Worm (Caenorhabditis elegans) whole organism, L4/young adult: Measurements from ENCODE around the gene ZK177.2.

ENCODE experiments used
- W03F9.2 ChIP-seq: fragments of 150-350 bp; optimal IDR thresholded peaks from 2 replicates; lab custom pipeline; 2014; ENCODE audit warnings: missing biosample characterization, missing genetic modification characterization
- dao-5 ChIP-seq: sonication (generic microtip); optimal IDR thresholded peaks from 2 replicates; lab custom pipeline; 2016; ENCODE audit warnings: missing genotype, missing genetic modification characterization, moderate library complexity, missing compliant biosample characterization
- him-1 ChIP-seq: sonication (generic microtip); optimal IDR thresholded peaks from 2 replicates; lab custom pipeline; 2016; ENCODE audit warnings: missing genotype, missing genetic modification reagents, missing genetic modification characterization, missing compliant biosample characterization

DNA sequence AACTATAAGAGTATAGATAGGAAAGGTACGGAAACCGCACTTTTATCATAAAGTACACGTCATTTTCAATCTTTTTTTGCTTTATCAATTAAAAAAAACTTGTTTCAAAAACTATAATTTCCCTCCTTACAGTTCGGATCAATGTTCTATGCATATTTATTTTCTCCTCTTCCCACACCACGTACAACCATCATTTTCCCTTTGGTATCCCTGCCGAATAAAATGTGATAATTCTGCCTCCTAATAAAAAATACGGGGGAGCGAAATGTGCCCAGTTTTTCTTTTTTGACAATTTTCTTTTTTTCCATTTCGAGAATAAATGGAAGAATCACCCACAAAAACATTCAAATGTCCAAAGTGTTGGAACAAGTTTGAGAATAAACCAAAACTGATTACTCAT is 3.5 kb upstream of the ZK177.2 start, which contains the start of gene ZK177.3:
- no peak for TF ChIP-seq him-1
- TF ChIP-seq dao-5 = no peak
- no peak for TF ChIP-seq W03F9.2 (tag; lab: Kevin White, UChicago)
